Worm (Caenorhabditis elegans) whole organism, L1 larva: ENCODE data around the gene K08H10.6.

Experiments used
- C04F5.9 ChIP-seq: sonication (generic microtip); optimal IDR thresholded peaks from 2 replicates; lab custom pipeline; 2016; ENCODE audit warnings: missing genetic modification characterization, missing compliant biosample characterization
- C34B4.2 ChIP-seq: sonication (generic microtip); optimal IDR thresholded peaks from 2 replicates; lab custom pipeline; 2017; ENCODE audit warnings: mild to moderate bottlenecking, missing genetic modification characterization, missing compliant biosample characterization
- F16B12.6 ChIP-seq: fragments of 150-350 bp; optimal IDR thresholded peaks from 2 replicates; lab custom pipeline; 2014; ENCODE audit warnings: missing biosample characterization, missing genetic modification characterization
- ama-1 ChIP-seq: fragments of 150-350 bp; optimal IDR thresholded peaks from 2 replicates; lab custom pipeline; 2014
- blmp-1 ChIP-seq: fragments of 150-350 bp; optimal IDR thresholded peaks from 2 replicates; lab custom pipeline; 2014; ENCODE audit warnings: missing biosample characterization, missing genetic modification characterization
- ceh-82 ChIP-seq, 3 experiments: fragments of 150-350 bp in 1 of 3; sonication (generic microtip) in 2 of 3; optimal IDR thresholded peaks; 2 replicates each; lab custom pipeline; 2014 to 2017; ENCODE audit warnings: missing biosample characterization in 3 of 3, missing genetic modification characterization in 3 of 3
- ceh-88 ChIP-seq: fragments of 200-800 bp; sonication (Bioruptor generic); IDR thresholded peaks from 2 replicates; pipeline ENCODE4 v1.3.6; 2022; ENCODE audit warnings: missing genetic modification characterization, missing compliant biosample characterization
- ceh-90 ChIP-seq: sonication (generic microtip); optimal IDR thresholded peaks from 2 replicates; lab custom pipeline; 2016; ENCODE audit warnings: missing genetic modification characterization, missing compliant biosample characterization
- ces-1 ChIP-seq: fragments of 150-350 bp; optimal IDR thresholded peaks from 2 replicates; lab custom pipeline; 2014; ENCODE audit warnings: missing biosample characterization, missing genetic modification reagents, missing genetic modification characterization
- dsc-1 ChIP-seq: sonication (generic microtip); optimal IDR thresholded peaks from 2 replicates; lab custom pipeline; 2016; ENCODE audit warnings: mild to moderate bottlenecking, missing genetic modification characterization, missing compliant biosample characterization
- efl-1 ChIP-seq, 4 experiments: fragments of 150-350 bp; optimal IDR thresholded peaks in 3 of 4; peaks in 1 of 4; 1 replicate in 1 of 4; 2 replicates in 3 of 4; lab custom pipeline; 2014; ENCODE audit warnings: missing biosample characterization in 2 of 4, missing genetic modification characterization in 2 of 4, missing genetic modification reagents in 2 of 4
- egl-27 ChIP-seq, 2 experiments: fragments of 150-350 bp in 1 of 2; sonication (generic microtip); optimal IDR thresholded peaks; 3 replicates each; lab custom pipeline; 2017 to 2018; ENCODE audit warnings: missing biosample characterization in 2 of 2, missing genetic modification characterization in 2 of 2, missing genetic modification reagents in 2 of 2
- elt-2 ChIP-seq: sonication (generic microtip); optimal IDR thresholded peaks from 2 replicates; lab custom pipeline; 2016; ENCODE audit warnings: missing genetic modification characterization, mild to moderate bottlenecking, inconsistent platforms, missing compliant biosample characterization, missing genetic modification reagents
- elt-3 ChIP-seq, 6 experiments: fragments of 150-350 bp in 1 of 6; sonication (generic microtip); optimal IDR thresholded peaks; 2 replicates each; lab custom pipeline; 2017 to 2018; ENCODE audit warnings: missing biosample characterization in 6 of 6, missing genetic modification characterization in 6 of 6, inconsistent platforms in 1 of 6
- ets-5 ChIP-seq: fragments of 200-800 bp; sonication (Bioruptor generic); IDR thresholded peaks from 2 replicates; pipeline ENCODE4 v1.3.6; 2022; ENCODE audit warnings: missing genetic modification characterization, missing compliant biosample characterization
- fkh-10 ChIP-seq: sonication (generic microtip); optimal IDR thresholded peaks from 2 replicates; lab custom pipeline; 2017; ENCODE audit warnings: missing biosample characterization, missing genetic modification reagents, missing genetic modification characterization
- fos-1 ChIP-seq: fragments of 150-350 bp; optimal IDR thresholded peaks from 2 replicates; lab custom pipeline; 2014; ENCODE audit warnings: missing biosample characterization, missing genetic modification characterization
- hlh-4 ChIP-seq: sonication (generic microtip); optimal IDR thresholded peaks from 2 replicates; lab custom pipeline; 2016; ENCODE audit warnings: mild to moderate bottlenecking, missing genetic modification characterization, missing compliant biosample characterization
- jun-1 ChIP-seq: fragments of 150-350 bp; optimal IDR thresholded peaks from 2 replicates; lab custom pipeline; 2014; ENCODE audit warnings: missing biosample characterization, missing genetic modification reagents, missing genetic modification characterization
- lin-35 ChIP-seq, 2 experiments: fragments of 150-350 bp; optimal IDR thresholded peaks; 2 replicates each; lab custom pipeline; 2014; ENCODE audit warnings: missing biosample characterization in 2 of 2, missing genetic modification characterization in 2 of 2, missing genetic modification reagents in 2 of 2
- mab-9 ChIP-seq: fragments of 200-800 bp; sonication (Bioruptor generic); IDR thresholded peaks from 2 replicates; pipeline ENCODE4 v1.3.6; 2022; ENCODE audit warnings: missing genetic modification reagents, missing genetic modification characterization, missing compliant biosample characterization
- mdl-1 ChIP-seq, 2 experiments: fragments of 150-350 bp; optimal IDR thresholded peaks; 2 replicates each; lab custom pipeline; 2014 to 2017; ENCODE audit warnings: missing biosample characterization in 2 of 2, missing genetic modification characterization in 2 of 2, inconsistent platforms in 1 of 2
- nhr-20 ChIP-seq: sonication (generic microtip); optimal IDR thresholded peaks from 2 replicates; lab custom pipeline; 2016; ENCODE audit warnings: mild to moderate bottlenecking, missing genetic modification characterization, missing compliant biosample characterization
- nhr-237 ChIP-seq: fragments of 150-350 bp; optimal IDR thresholded peaks from 2 replicates; lab custom pipeline; 2014; ENCODE audit warnings: missing biosample characterization, missing genetic modification characterization
- nhr-28 ChIP-seq: fragments of 150-350 bp; optimal IDR thresholded peaks from 2 replicates; lab custom pipeline; 2014; ENCODE audit warnings: missing biosample characterization, missing genetic modification characterization
- nhr-47 ChIP-seq: sonication (generic microtip); optimal IDR thresholded peaks from 2 replicates; lab custom pipeline; 2016; ENCODE audit warnings: mild to moderate bottlenecking, missing genetic modification characterization, moderate library complexity, missing compliant biosample characterization
- nhr-71 ChIP-seq: sonication (generic microtip); optimal IDR thresholded peaks from 2 replicates; lab custom pipeline; 2016; ENCODE audit warnings: mild to moderate bottlenecking, missing genetic modification characterization, moderate library complexity, missing compliant biosample characterization
- nhr-85 ChIP-seq: sonication (generic microtip); peaks from one replicate; lab custom pipeline; 2016; ENCODE audit warnings: missing genetic modification characterization, inconsistent platforms, missing compliant biosample characterization
- nhr-90 ChIP-seq: sonication (generic microtip); optimal IDR thresholded peaks from 2 replicates; lab custom pipeline; 2016; ENCODE audit warnings: mild to moderate bottlenecking, missing genetic modification characterization, missing compliant biosample characterization; ENCODE audit not compliant: poor library complexity
- pag-3 ChIP-seq: sonication (generic microtip); optimal IDR thresholded peaks from 2 replicates; lab custom pipeline; 2017; ENCODE audit warnings: missing genetic modification characterization, mild to moderate bottlenecking, missing compliant biosample characterization, antibody characterized with exemption, borderline replicate concordance; ENCODE audit not compliant: insufficient read depth
- skn-1 ChIP-seq: fragments of 150-350 bp; optimal IDR thresholded peaks from 2 replicates; lab custom pipeline; 2014; ENCODE audit warnings: missing biosample characterization, missing genetic modification characterization
- snpc-4 ChIP-seq: fragments of 150-350 bp; optimal IDR thresholded peaks from 2 replicates; lab custom pipeline; 2014; ENCODE audit warnings: missing biosample characterization, missing genetic modification characterization
- snu-23 ChIP-seq: sonication (generic microtip); optimal IDR thresholded peaks from 2 replicates; lab custom pipeline; 2016; ENCODE audit warnings: missing genetic modification characterization, missing compliant biosample characterization
- sox-4 ChIP-seq: sonication (generic microtip); optimal IDR thresholded peaks from 2 replicates; lab custom pipeline; 2016; ENCODE audit warnings: missing genetic modification characterization, missing compliant biosample characterization
- tbx-2 ChIP-seq: sonication (generic microtip); optimal IDR thresholded peaks from 2 replicates; lab custom pipeline; 2016; ENCODE audit warnings: missing genetic modification characterization, missing compliant biosample characterization
- unc-130 ChIP-seq: fragments of 150-350 bp; optimal IDR thresholded peaks from 2 replicates; lab custom pipeline; 2017; ENCODE audit warnings: missing biosample characterization, missing genetic modification characterization, inconsistent platforms
- unc-30 ChIP-seq: sonication (generic microtip); optimal IDR thresholded peaks from 2 replicates; lab custom pipeline; 2017; ENCODE audit warnings: missing biosample characterization, missing genetic modification characterization
- unc-62 ChIP-seq: fragments of 150-350 bp; optimal IDR thresholded peaks from 2 replicates; lab custom pipeline; 2014; ENCODE audit warnings: missing biosample characterization, missing genetic modification reagents, missing genetic modification characterization
- vab-15 ChIP-seq: sonication (generic microtip); optimal IDR thresholded peaks from 2 replicates; lab custom pipeline; 2017; ENCODE audit warnings: missing genotype, mild to moderate bottlenecking, missing genetic modification characterization, missing compliant biosample characterization
- zag-1 ChIP-seq: fragments of 150-350 bp; optimal IDR thresholded peaks from 2 replicates; lab custom pipeline; 2014; ENCODE audit warnings: missing biosample characterization, missing genetic modification characterization
- zip-4 ChIP-seq: fragments of 200-800 bp; sonication (Bioruptor generic); optimal IDR thresholded peaks from 2 replicates; lab custom pipeline; 2018; ENCODE audit warnings: mild to moderate bottlenecking, missing genetic modification characterization, moderate library complexity, missing compliant biosample characterization
- ztf-11 ChIP-seq, 2 experiments: sonication (generic microtip); optimal IDR thresholded peaks; 2 replicates each; lab custom pipeline; 2016 to 2017; ENCODE audit warnings: missing genetic modification characterization in 2 of 2, missing biosample characterization in 1 of 2, missing compliant biosample characterization in 1 of 2
- ztf-4 ChIP-seq: fragments of 150-350 bp; optimal IDR thresholded peaks from 2 replicates; lab custom pipeline; 2014; ENCODE audit warnings: missing biosample characterization, missing genetic modification characterization

The K08H10.6 gene

ce11 chrV:10007484-10007883 is 11.8 kb upstream of the K08H10.6 start:
- TF ChIP-seq ceh-90 (tag; lab: Kevin White, UChicago) (no peak), skn-1 (tag; lab: Kevin White, UChicago) (no peak), jun-1 (tag; lab: Kevin White, UChicago) (no peak), ztf-11 (tag; optimal IDR thresholded peaks at IDR 0.05; lab: Kevin White, UChicago) (no peak), elt-2 (tag; lab: Kevin White, UChicago) (no peak), unc-62 (no peak), ztf-4 (no peak), sox-4 (tag; lab: Kevin White, UChicago) (no peak), egl-27 (tag; optimal IDR thresholded peaks at IDR 0.05; lab: Kevin White, UChicago) (no peak), C04F5.9 (tag; lab: Kevin White, UChicago) (no peak), hlh-4 (no peak), ceh-82 (tag; optimal IDR thresholded peaks at IDR 0.05; lab: Kevin White, UChicago) (no peak), fkh-10 (GFP tag; lab: Kevin White, UChicago) (no peak), F16B12.6 (no peak), dsc-1 (tag; lab: Kevin White, UChicago) (no peak), zip-4 (GFP tag; lab: Kevin White, UChicago) (no peak), nhr-237 (no peak), nhr-47 (tag; lab: Kevin White, UChicago) (no peak)

- TF ChIP-seq elt-3 (tag; optimal IDR thresholded peaks at IDR 0.05; lab: Kevin White, UChicago): peak in 1 of 6 experiments; percentile 27
- TF ChIP-seq efl-1 (optimal IDR thresholded peaks at IDR 0.05; lab: Kevin White, UChicago): no peak
- TF ChIP-seq efl-1 (GFP tag; optimal IDR thresholded peaks at IDR 0.05 in 1 of 2; lab: Kevin White, UChicago): peak in 1 of 2 experiments; percentile 90
- TF ChIP-seq lin-35 (GFP tag; optimal IDR thresholded peaks at IDR 0.05; lab: Kevin White, UChicago): peak in 1 of 2 experiments; percentile 8
- TF ChIP-seq zip-4 (GFP tag; lab: Kevin White, UChicago): no peak
- peak; percentile 34 for TF ChIP-seq unc-130 (tag; lab: Kevin White, UChicago)
These were observed 10.7 kb upstream of the K08H10.6 start for ce11 chrV:10006374-10006773.

- TF ChIP-seq snpc-4 (tag; lab: Kevin White, UChicago) (peak; percentile 67), nhr-20 (peak; percentile 21), blmp-1 (tag; lab: Kevin White, UChicago) (peak; percentile 21), nhr-85 (tag; lab: Kevin White, UChicago) (peak; percentile 9), lin-35 (GFP tag; optimal IDR thresholded peaks at IDR 0.05; lab: Kevin White, UChicago) (peak in 1 of 2 experiments; percentile 21)
These were observed 8.5 kb upstream of the K08H10.6 start, which contains the start of gene uda-1 for ce11 chrV:10004048-10004761. Gene uda-1, plus strand, starts transcription at chrV:10004755.

- TF ChIP-seq nhr-90 (tag; lab: Kevin White, UChicago) (no peak), fos-1 (tag; lab: Kevin White, UChicago) (no peak), nhr-71 (peak; percentile 73), nhr-85 (tag; lab: Kevin White, UChicago) (peak; percentile 33), mab-9 (no peak), ztf-11 (tag; optimal IDR thresholded peaks at IDR 0.05; lab: Kevin White, UChicago) (no peak), egl-27 (tag; optimal IDR thresholded peaks at IDR 0.05; lab: Kevin White, UChicago) (no peak), vab-15 (tag; lab: Kevin White, UChicago) (no peak), mdl-1 (tag; optimal IDR thresholded peaks at IDR 0.05; lab: Kevin White, UChicago) (peak in 1 of 2 experiments; percentile 1), ets-5 (no peak), ceh-82 (tag; optimal IDR thresholded peaks at IDR 0.05; lab: Kevin White, UChicago) (peak in 1 of 3 experiments; percentile 62), unc-62 (no peak), nhr-28 (tag; lab: Kevin White, UChicago) (no peak), snu-23 (GFP tag; lab: Kevin White, UChicago) (peak; percentile 70), unc-30 (tag; lab: Kevin White, UChicago) (no peak), dsc-1 (tag; lab: Kevin White, UChicago) (peak; percentile 40), elt-3 (tag; optimal IDR thresholded peaks at IDR 0.05; lab: Kevin White, UChicago) (peak in 1 of 6 experiments; percentile 11), zag-1 (tag; lab: Kevin White, UChicago) (no peak), tbx-2 (tag; lab: Kevin White, UChicago) (peak; percentile 41), pag-3 (tag; lab: Kevin White, UChicago) (peak; percentile 15), ceh-88 (GFP tag; lab: Robert Waterston, UW) (no peak), C34B4.2 (tag; lab: Kevin White, UChicago) (no peak), ces-1 (GFP tag; lab: Kevin White, UChicago) (no peak), ama-1 (lab: Kevin White, UChicago) (no peak), sox-4 (tag; lab: Kevin White, UChicago) (no peak), unc-130 (tag; lab: Kevin White, UChicago) (peak; percentile 48)
These were observed 7.8 kb upstream of the K08H10.6 start for ce11 chrV:10003315-10003969.
